Worm (Caenorhabditis elegans): Measurements from ENCODE around the gene Y49E10.30.
A peak's percentile ranks its signal among the peaks of the same experiment; 100 is the strongest.

Gene Y49E10.30

DNA sequence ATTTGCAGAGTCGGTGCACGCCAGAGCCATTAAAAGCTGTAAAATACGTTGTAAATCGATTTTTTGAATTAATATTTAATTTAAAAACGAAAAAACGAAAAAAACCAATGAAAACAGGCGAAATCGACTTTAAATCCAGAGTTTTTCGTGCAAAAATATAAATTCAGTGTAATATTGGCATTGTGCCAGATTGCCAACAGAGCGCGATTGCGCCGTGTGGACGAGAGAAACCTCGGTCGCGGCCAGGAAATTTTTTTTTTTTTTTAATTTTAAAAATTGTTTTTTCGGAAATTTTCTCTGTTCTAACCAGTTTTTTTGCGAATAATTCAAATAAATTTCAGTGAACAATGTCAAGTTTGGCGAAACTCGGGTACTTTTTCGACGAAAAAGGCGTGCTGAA is 35.4 kb upstream of the Y49E10.30 start, which contains the start of the genes pph-4.1 and Y75B8A.31 (continued):
- peak; percentile 12 to 45 for TF ChIP-seq daf-16 (GFP tag; optimal IDR thresholded peaks at IDR 0.05)
- TF ChIP-seq daf-16 (tag; optimal IDR thresholded peaks at IDR 0.05): peak; percentile 37
- no peak for TF ChIP-seq jun-1 (tag; optimal IDR thresholded peaks at IDR 0.05)
- no peak for TF ChIP-seq ceh-82 (tag; optimal IDR thresholded peaks at IDR 0.05)
- TF ChIP-seq tag-97 (GFP tag; IDR thresholded peaks at IDR 0.05): no peak
- TF ChIP-seq nhr-237 (tag; optimal IDR thresholded peaks at IDR 0.05): no peak
- TF ChIP-seq mdt-29 (GFP tag; IDR thresholded peaks at IDR 0.05): no peak
- TF ChIP-seq attf-4 (tag; optimal IDR thresholded peaks at IDR 0.05): no peak
- no peak for TF ChIP-seq mxl-2 (GFP tag; conservative IDR thresholded peaks at IDR 0.05)
- TF ChIP-seq lim-7 (GFP tag; IDR thresholded peaks at IDR 0.05): no peak
- TF ChIP-seq dmd-9 (GFP tag; IDR thresholded peaks at IDR 0.05): peak; percentile 92
- no peak for TF ChIP-seq egl-27 (tag; optimal IDR thresholded peaks at IDR 0.05)
- no peak; the same call in 1 of the 2 replicates for TF ChIP-seq madf-9 (GFP tag; conservative IDR thresholded peaks at IDR 0.05)
- TF ChIP-seq F26F4.8 (GFP tag; conservative IDR thresholded peaks at IDR 0.05): no peak
- peak; percentile 41 for TF ChIP-seq spr-1 (tag; optimal IDR thresholded peaks at IDR 0.05)
- no peak for TF ChIP-seq fkh-10 (GFP tag; optimal IDR thresholded peaks at IDR 0.05)
- peak; percentile 82 for TF ChIP-seq mep-1 (tag; optimal IDR thresholded peaks at IDR 0.05)
- no peak for TF ChIP-seq ces-1 (GFP tag; optimal IDR thresholded peaks at IDR 0.05)
- no peak for TF ChIP-seq php-3 (GFP tag; IDR thresholded peaks at IDR 0.05)
- TF ChIP-seq dmd-8 (GFP tag; IDR thresholded peaks at IDR 0.05): no peak
- no peak for TF ChIP-seq mdl-1 (tag; optimal IDR thresholded peaks at IDR 0.05)
- TF ChIP-seq F10B5.3 (tag; optimal IDR thresholded peaks at IDR 0.05): peak; percentile 25
- no peak for TF ChIP-seq ceh-62 (tag; optimal IDR thresholded peaks at IDR 0.05)
- TF ChIP-seq F37D6.2 (tag; optimal IDR thresholded peaks at IDR 0.05): peak; percentile 62
- peak; percentile 84 for TF ChIP-seq dve-1 (tag; optimal IDR thresholded peaks at IDR 0.05; ENCODE audit: insufficient read depth)
- peak; percentile 99 for TF ChIP-seq lin-38 (GFP tag; IDR thresholded peaks at IDR 0.05)
- TF ChIP-seq hlh-11 (tag; optimal IDR thresholded peaks at IDR 0.05): peak; percentile 75
- TF ChIP-seq ZK337.2 (GFP tag; IDR thresholded peaks at IDR 0.05): peak; percentile 77
- no peak for TF ChIP-seq skn-1 (tag; optimal IDR thresholded peaks at IDR 0.05)
- TF ChIP-seq nhr-6 (tag; optimal IDR thresholded peaks at IDR 0.05): peak; percentile 77
- TF ChIP-seq unc-130 (GFP tag; optimal IDR thresholded peaks at IDR 0.05): peak; percentile 95
- TF ChIP-seq F49E8.2 (tag; optimal IDR thresholded peaks at IDR 0.05; ENCODE audit: borderline replicate concordance): peak; percentile 34
- TF ChIP-seq aha-1 (tag): no peak
- no peak for TF ChIP-seq ZK546.5 (tag; optimal IDR thresholded peaks at IDR 0.05)
- peak; percentile 0 for TF ChIP-seq duxl-1 (tag; optimal IDR thresholded peaks at IDR 0.05; ENCODE audit: poor library complexity)
- no peak for TF ChIP-seq saeg-2 (GFP tag; IDR thresholded peaks at IDR 0.05)
- no peak for TF ChIP-seq gei-8 (GFP tag; optimal IDR thresholded peaks at IDR 0.05)
- no peak for TF ChIP-seq nhr-42 (GFP tag; IDR thresholded peaks at IDR 0.05)
- no peak for TF ChIP-seq Y5F2A.4 (GFP tag; optimal IDR thresholded peaks at IDR 0.05)
- TF ChIP-seq hmg-1.1 (GFP tag; IDR thresholded peaks at IDR 0.05): 0 out of 2 replicates have a peak, but pooled peaks have one; percentile 16
- TF ChIP-seq lir-3 (tag; optimal IDR thresholded peaks at IDR 0.05): no peak
- no peak for TF ChIP-seq daf-12 (tag; optimal IDR thresholded peaks at IDR 0.05)
- no peak for TF ChIP-seq tra-1 (GFP tag; IDR thresholded peaks at IDR 0.05)
- TF ChIP-seq lsy-2 (tag; optimal IDR thresholded peaks at IDR 0.05): peak in 1 of 2 experiments; percentile 91
- no peak for TF ChIP-seq aly-2 (tag; optimal IDR thresholded peaks at IDR 0.05)
- no peak for TF ChIP-seq daf-8 (GFP tag; IDR thresholded peaks at IDR 0.05)
- TF ChIP-seq ceh-44 (GFP tag; IDR thresholded peaks at IDR 0.05): 0 out of 2 replicates have a peak, but pooled peaks have one; percentile 31
- TF ChIP-seq Y75B8A.6 (GFP tag; IDR thresholded peaks at IDR 0.05): no peak
- TF ChIP-seq lin-13 (GFP tag; optimal IDR thresholded peaks at IDR 0.05): peak; percentile 81
- no peak for TF ChIP-seq lin-29 (GFP tag; IDR thresholded peaks at IDR 0.05)
- no peak for TF ChIP-seq snpc-1.2 (GFP tag; IDR thresholded peaks at IDR 0.05)
- no peak for TF ChIP-seq mxl-3 (GFP tag; optimal IDR thresholded peaks at IDR 0.05)

Measured in whole organism, L4 larva.